Fruit fly (Drosophila melanogaster): ENCODE measurements around the gene CG6106.

- TF ChIP-seq CG8301 (tag; optimal IDR thresholded peaks at IDR 0.05) (no peak), Pif1A (GFP tag; optimal IDR thresholded peaks at IDR 0.05) (no peak), CG32121 (GFP tag; IDR thresholded peaks at IDR 0.05) (no peak), gl (tag; optimal IDR thresholded peaks at IDR 0.05) (no peak)
Measured at dm6 chrX:18312445-18312911, 46.2 kb upstream of the CG6106 start.

All from whole organism, pupa.